Worm (Caenorhabditis elegans): ENCODE measurements around the gene str-8.

str-8 gene

ce11 chrV:15715636-15716035 lies 39.2 kb upstream of the str-8 start:
- no peak for TF ChIP-seq ceh-31 (tag; optimal IDR thresholded peaks at IDR 0.05)
- no peak for TF ChIP-seq unc-86 (tag; optimal IDR thresholded peaks at IDR 0.05)
- no peak for TF ChIP-seq eyg-1 (tag; optimal IDR thresholded peaks at IDR 0.05)
- TF ChIP-seq fax-1 (tag; optimal IDR thresholded peaks at IDR 0.05), result no peak

- TF ChIP-seq fkh-10 (GFP tag; optimal IDR thresholded peaks at IDR 0.05) (no peak), ceh-14 (tag; optimal IDR thresholded peaks at IDR 0.05) (no peak), dve-1 (tag; optimal IDR thresholded peaks at IDR 0.05) (no peak), ttx-3 (tag; optimal IDR thresholded peaks at IDR 0.05) (no peak), che-1 (tag; optimal IDR thresholded peaks at IDR 0.05) (no peak), lin-11 (tag; optimal IDR thresholded peaks at IDR 0.05) (no peak), dmd-4 (tag; optimal IDR thresholded peaks at IDR 0.05; ENCODE audit: borderline replicate concordance) (no peak), ceh-22 (tag; optimal IDR thresholded peaks at IDR 0.05) (no peak)
These were observed 38.2 kb upstream of the str-8 start, which contains the start of gene Y6E2A.4 for ce11 chrV:15716679-15717078. Y6E2A.4 (minus strand) TSS chrV:15716779.

- TF ChIP-seq npax-4 (tag; optimal IDR thresholded peaks at IDR 0.05), result no peak
- TF ChIP-seq ceh-19 (GFP tag; optimal IDR thresholded peaks at IDR 0.05), result no peak
- no peak for TF ChIP-seq pax-1 (tag; optimal IDR thresholded peaks at IDR 0.05)
- no peak for TF ChIP-seq K09A11.1 (tag; optimal IDR thresholded peaks at IDR 0.05; ENCODE audit: insufficient read depth)
- no peak for TF ChIP-seq tbx-7 (tag; optimal IDR thresholded peaks at IDR 0.05)
- no peak for TF ChIP-seq ref-2 (tag; optimal IDR thresholded peaks at IDR 0.05)
- TF ChIP-seq madf-2 (tag; optimal IDR thresholded peaks at IDR 0.05), result no peak
- no peak for TF ChIP-seq tbx-2 (tag; optimal IDR thresholded peaks at IDR 0.05)
- no peak for TF ChIP-seq pha-4 (tag; optimal IDR thresholded peaks at IDR 0.05)
- no peak for TF ChIP-seq ceh-31 (tag; optimal IDR thresholded peaks at IDR 0.05)
These were observed 36.3 kb upstream of the str-8 start, which contains the start of gene Y6E2A.5 for ce11 chrV:15718562-15718961. Y6E2A.5 (minus strand) TSS chrV:15718662.

ce11 chrV:15719570-15719969 lies 35.3 kb upstream of the str-8 start, which contains the start of gene Y6E2A.7:
Y6E2A.7 (plus strand) TSS chrV:15719870.
- TF ChIP-seq C38D4.7 (GFP tag; optimal IDR thresholded peaks at IDR 0.05) (no peak), K02D7.2 (tag; optimal IDR thresholded peaks at IDR 0.05) (no peak)

- TF ChIP-seq K09A11.1 (tag; optimal IDR thresholded peaks at IDR 0.05; ENCODE audit: insufficient read depth), result no peak
- TF ChIP-seq unc-42 (tag; optimal IDR thresholded peaks at IDR 0.05), result no peak
- TF ChIP-seq ref-2 (tag; optimal IDR thresholded peaks at IDR 0.05), result no peak
- TF ChIP-seq elt-2 (tag; optimal IDR thresholded peaks at IDR 0.05), result no peak
- TF ChIP-seq pha-2 (tag; optimal IDR thresholded peaks at IDR 0.05), result no peak
- no peak for TF ChIP-seq unc-3 (GFP tag; conservative IDR thresholded peaks at IDR 0.05)
- TF ChIP-seq unc-3 (tag; optimal IDR thresholded peaks at IDR 0.05), result no peak
- no peak for TF ChIP-seq fkh-10 (GFP tag; optimal IDR thresholded peaks at IDR 0.05)
- TF ChIP-seq ets-4 (tag; optimal IDR thresholded peaks at IDR 0.05), result no peak
These were observed 33.4 kb upstream of the str-8 start for ce11 chrV:15721431-15721830.

- no peak for TF ChIP-seq pag-3 (tag; optimal IDR thresholded peaks at IDR 0.05; ENCODE audit: borderline replicate concordance)
- no peak for TF ChIP-seq C38D4.7 (GFP tag; optimal IDR thresholded peaks at IDR 0.05)
- no peak for TF ChIP-seq ceh-22 (tag; optimal IDR thresholded peaks at IDR 0.05)
- TF ChIP-seq ceh-18 (tag; optimal IDR thresholded peaks at IDR 0.05), result no peak
- no peak for TF ChIP-seq gmeb-2 (tag; optimal IDR thresholded peaks at IDR 0.05)
- TF ChIP-seq sdc-2 (tag; optimal IDR thresholded peaks at IDR 0.05), result no peak
- TF ChIP-seq unc-42 (tag; optimal IDR thresholded peaks at IDR 0.05), result no peak
- TF ChIP-seq elt-4 (tag; optimal IDR thresholded peaks at IDR 0.05), result no peak
- no peak for TF ChIP-seq nhr-11 (tag; optimal IDR thresholded peaks at IDR 0.05)
- TF ChIP-seq fkh-10 (GFP tag; optimal IDR thresholded peaks at IDR 0.05), result no peak
- TF ChIP-seq sox-4 (tag; optimal IDR thresholded peaks at IDR 0.05), result no peak
These were observed 32.9 kb upstream of the str-8 start, which contains the start of gene srh-140 for ce11 chrV:15721888-15722287. srh-140 (plus strand) TSS chrV:15722188.
